Fruit fly (Drosophila melanogaster) whole organism, embryonic: ENCODE results near the gene CG11263.

Experiments
- Adf1 ChIP-seq: fragments of 200-800 bp; sonication (Bioruptor generic); IDR thresholded peaks from 2 replicates; pipeline ENCODE4 v1.3.6; 2022; ENCODE audit warnings: missing biosample characterization, missing genetic modification characterization
- Atf3 ChIP-seq: fragments of 200-800 bp; sonication (Bioruptor generic); optimal IDR thresholded peaks from 3 replicates; lab custom pipeline; 2016; ENCODE audit warnings: missing biosample characterization, missing genetic modification characterization
- CG11456 ChIP-seq: fragments of 200-800 bp; sonication (Bioruptor generic); IDR thresholded peaks from 3 replicates; pipeline ENCODE4 v1.3.6; 2022; ENCODE audit warnings: missing biosample characterization, missing genetic modification characterization
- CG11695 ChIP-seq: fragments of 200-800 bp; sonication (Bioruptor generic); IDR thresholded peaks from 3 replicates; pipeline ENCODE4 v1.3.6; 2022; ENCODE audit warnings: missing biosample characterization, missing genetic modification characterization
- CG12744 ChIP-seq: fragments of 200-800 bp; sonication (Bioruptor generic); optimal IDR thresholded peaks from 2 replicates; lab custom pipeline; 2016; ENCODE audit warnings: missing biosample characterization, missing genetic modification characterization
- CG13123 ChIP-seq: fragments of 200-800 bp; sonication (Bioruptor generic); optimal IDR thresholded peaks from 2 replicates; lab custom pipeline; 2016; ENCODE audit warnings: missing biosample characterization, missing genetic modification characterization
- CG15479 ChIP-seq: fragments of 200-800 bp; sonication (Bioruptor generic); optimal IDR thresholded peaks from 3 replicates; lab custom pipeline; 2019; ENCODE audit warnings: missing biosample characterization, mild to moderate bottlenecking, missing genetic modification characterization, moderate library complexity
- CG15601 ChIP-seq: fragments of 200-800 bp; sonication (Bioruptor generic); optimal IDR thresholded peaks from 3 replicates; lab custom pipeline; 2019; ENCODE audit warnings: missing biosample characterization, mild to moderate bottlenecking, missing genetic modification characterization, moderate library complexity
- CG16779 ChIP-seq: fragments of 200-800 bp; sonication (Bioruptor generic); IDR thresholded peaks from 2 replicates; pipeline ENCODE4 v1.3.6; 2022; ENCODE audit warnings: missing biosample characterization, missing genetic modification characterization
- CG16815 ChIP-seq: fragments of 200-800 bp; sonication (Bioruptor generic); optimal IDR thresholded peaks from 3 replicates; lab custom pipeline; 2017; ENCODE audit warnings: missing biosample characterization, mild to moderate bottlenecking, missing genetic modification characterization
- CG17361 ChIP-seq: fragments of 200-800 bp; sonication (Bioruptor generic); IDR thresholded peaks from 3 replicates; pipeline ENCODE4 v1.3.6; 2022; ENCODE audit warnings: missing biosample characterization, missing genetic modification characterization
- CG18764 ChIP-seq: fragments of 200-800 bp; sonication (Bioruptor generic); optimal IDR thresholded peaks from 3 replicates; lab custom pipeline; 2016; ENCODE audit warnings: missing biosample characterization, missing genetic modification characterization
- CG2202 ChIP-seq: fragments of 200-800 bp; sonication (Bioruptor generic); optimal IDR thresholded peaks from 2 replicates; lab custom pipeline; 2018; ENCODE audit warnings: missing biosample characterization, mild to moderate bottlenecking, missing genetic modification characterization
- CG31441 ChIP-seq: fragments of 200-800 bp; sonication (Bioruptor generic); IDR thresholded peaks from 2 replicates; pipeline ENCODE4 v1.3.6; 2022; ENCODE audit warnings: missing biosample characterization, missing genetic modification characterization
- CG3847 ChIP-seq: fragments of 200-800 bp; sonication (Bioruptor generic); IDR thresholded peaks from 2 replicates; pipeline ENCODE4 v1.3.6; 2022; ENCODE audit warnings: missing biosample characterization, missing genetic modification characterization
- CG6654 ChIP-seq: fragments of 200-800 bp; sonication (Bioruptor generic); optimal IDR thresholded peaks from 2 replicates; lab custom pipeline; 2017; ENCODE audit warnings: missing biosample characterization, mild to moderate bottlenecking, missing genetic modification characterization
- CG6765 ChIP-seq: fragments of 200-800 bp; sonication (Bioruptor generic); optimal IDR thresholded peaks from 3 replicates; lab custom pipeline; 2017; ENCODE audit warnings: missing biosample characterization, mild to moderate bottlenecking, missing genetic modification characterization
- CG6813 ChIP-seq: fragments of 200-800 bp; sonication (Bioruptor generic); optimal IDR thresholded peaks from 2 replicates; lab custom pipeline; 2017; ENCODE audit warnings: missing biosample characterization, missing genetic modification characterization, mild to moderate bottlenecking, moderate library complexity, missing genetic modification reagents
- CG7271 ChIP-seq: fragments of 200-800 bp; sonication (Bioruptor generic); optimal IDR thresholded peaks from 2 replicates; lab custom pipeline; 2018; ENCODE audit warnings: missing biosample characterization, mild to moderate bottlenecking, missing genetic modification characterization, moderate library complexity
- CG7556 ChIP-seq: fragments of 200-800 bp; sonication (Bioruptor generic); optimal IDR thresholded peaks from 2 replicates; lab custom pipeline; 2017; ENCODE audit warnings: missing biosample characterization, mild to moderate bottlenecking, missing genetic modification characterization
- CG8290 ChIP-seq, 3 experiments: fragments of 200-800 bp; sonication (Bioruptor generic); optimal IDR thresholded peaks; 2 replicates each; lab custom pipeline; 2016 to 2019; ENCODE audit warnings: missing biosample characterization in 3 of 3, missing genetic modification characterization in 3 of 3, mild to moderate bottlenecking in 2 of 3, moderate library complexity in 1 of 3
- E2f2 ChIP-seq: fragments of 200-800 bp; sonication (Bioruptor generic); IDR thresholded peaks from 2 replicates; pipeline ENCODE4 v1.3.6; 2022; ENCODE audit warnings: missing biosample characterization, missing genetic modification characterization
- ERR ChIP-seq: fragments of 200-800 bp; sonication (Bioruptor generic); optimal IDR thresholded peaks from 2 replicates; lab custom pipeline; 2016; ENCODE audit warnings: missing biosample characterization, missing genetic modification characterization
- Eip74EF ChIP-seq, 2 experiments: fragments of 200-800 bp in 1 of 2; fragments of >200 bp in 1 of 2; sonication (Bioruptor generic) in 1 of 2; optimal IDR thresholded peaks; 2 replicates each; lab custom pipeline; 2017 to 2019; ENCODE audit warnings: missing biosample characterization in 2 of 2, missing genetic modification characterization in 2 of 2, mild to moderate bottlenecking in 1 of 2, moderate library complexity in 1 of 2
- Hey ChIP-seq: fragments of 200-800 bp; sonication (Bioruptor generic); optimal IDR thresholded peaks from 3 replicates; lab custom pipeline; 2018; ENCODE audit warnings: missing biosample characterization, mild to moderate bottlenecking, missing genetic modification characterization
- Lpt ChIP-seq: fragments of >200 bp; optimal IDR thresholded peaks from 2 replicates; lab custom pipeline; 2018; ENCODE audit warnings: missing biosample characterization, missing genetic modification characterization
- PHDP ChIP-seq: fragments of 200-800 bp; sonication (Bioruptor generic); optimal IDR thresholded peaks from 3 replicates; lab custom pipeline; 2018; ENCODE audit warnings: missing biosample characterization, mild to moderate bottlenecking, missing genetic modification characterization, moderate library complexity
- Sry-δ ChIP-seq: fragments of 200-800 bp; sonication (Bioruptor generic); optimal IDR thresholded peaks from 2 replicates; lab custom pipeline; 2016; ENCODE audit warnings: missing biosample characterization, missing genetic modification characterization
- ap ChIP-seq: fragments of 200-800 bp; sonication (Bioruptor generic); IDR thresholded peaks from 2 replicates; pipeline ENCODE4 v1.3.6; 2022; ENCODE audit warnings: missing biosample characterization, missing genetic modification characterization
- da ChIP-seq: fragments of 200-800 bp; sonication (Bioruptor generic); optimal IDR thresholded peaks from 2 replicates; lab custom pipeline; 2016; ENCODE audit warnings: missing biosample characterization, missing genetic modification characterization
- emc ChIP-seq: fragments of 200-800 bp; sonication (Bioruptor generic); optimal IDR thresholded peaks from 2 replicates; lab custom pipeline; 2016; ENCODE audit warnings: missing biosample characterization, missing genetic modification characterization
- fd3F ChIP-seq: fragments of 200-800 bp; sonication (Bioruptor generic); optimal IDR thresholded peaks from 2 replicates; lab custom pipeline; 2018; ENCODE audit warnings: missing biosample characterization, mild to moderate bottlenecking, missing genetic modification characterization, moderate library complexity
- gfzf ChIP-seq: fragments of 200-800 bp; sonication (Bioruptor generic); optimal IDR thresholded peaks from 2 replicates; lab custom pipeline; 2016; ENCODE audit warnings: missing biosample characterization, mild to moderate bottlenecking, missing genetic modification characterization, moderate library complexity
- knrl ChIP-seq: fragments of 200-800 bp; sonication (Bioruptor generic); IDR thresholded peaks from 3 replicates; pipeline ENCODE4 v1.3.6; 2022; ENCODE audit warnings: missing biosample characterization, missing genetic modification characterization; ENCODE audit not compliant: partially characterized antibody
- lola ChIP-seq, 3 experiments: fragments of >200 bp in 2 of 3; fragments of 200-800 bp in 1 of 3; sonication (Bioruptor generic) in 1 of 3; optimal IDR thresholded peaks; 2 replicates each; lab custom pipeline; 2017 to 2019; ENCODE audit warnings: missing biosample characterization in 3 of 3, missing genetic modification characterization in 3 of 3, mild to moderate bottlenecking in 1 of 3, moderate library complexity in 1 of 3
- nerfin-1 ChIP-seq: fragments of 200-800 bp; sonication (Bioruptor generic); optimal IDR thresholded peaks from 3 replicates; lab custom pipeline; 2019; ENCODE audit warnings: missing biosample characterization, mild to moderate bottlenecking, missing genetic modification characterization, moderate library complexity
- nom ChIP-seq: fragments of 200-800 bp; sonication (Bioruptor generic); optimal IDR thresholded peaks from 2 replicates; lab custom pipeline; 2017; ENCODE audit warnings: missing biosample characterization, missing genetic modification characterization, mild to moderate bottlenecking, moderate library complexity, missing genetic modification reagents
- phol ChIP-seq: fragments of 200-800 bp; sonication (Bioruptor generic); optimal IDR thresholded peaks from 3 replicates; lab custom pipeline; 2018; ENCODE audit warnings: missing biosample characterization, mild to moderate bottlenecking, missing genetic modification characterization, moderate library complexity
- pnt ChIP-seq: fragments of 200-800 bp; sonication (Bioruptor generic); optimal IDR thresholded peaks from 3 replicates; lab custom pipeline; 2016; ENCODE audit warnings: missing biosample characterization, missing genetic modification characterization
- prd ChIP-seq, 3 experiments: fragments of >200 bp in 2 of 3; fragments of 200-800 bp in 1 of 3; sonication (Bioruptor generic) in 1 of 3; optimal IDR thresholded peaks in 2 of 3; IDR thresholded peaks in 1 of 3; 2 replicates in 2 of 3; 3 replicates in 1 of 3; pipeline versions ENCODE4 v1.3.6 to Lab custom; 2017 to 2022; ENCODE audit warnings: missing biosample characterization in 1 of 3, missing genetic modification characterization in 1 of 3
- pum ChIP-seq: fragments of 200-800 bp; sonication (Bioruptor generic); optimal IDR thresholded peaks from 2 replicates; lab custom pipeline; 2016; ENCODE audit warnings: missing biosample characterization, missing genetic modification characterization
- row ChIP-seq: fragments of 200-800 bp; sonication (Bioruptor generic); IDR thresholded peaks from 3 replicates; pipeline ENCODE4 v1.3.6; 2022; ENCODE audit warnings: missing biosample characterization, missing genetic modification characterization
- ssp ChIP-seq: fragments of 200-800 bp; sonication (Bioruptor generic); IDR thresholded peaks from 2 replicates; pipeline ENCODE4 v1.3.6; 2022; ENCODE audit warnings: missing biosample characterization, missing genetic modification characterization
- stc ChIP-seq: fragments of 200-800 bp; sonication (Bioruptor generic); IDR thresholded peaks from 2 replicates; pipeline ENCODE4 v1.3.6; 2022; ENCODE audit warnings: missing biosample characterization, missing genetic modification characterization
- stwl ChIP-seq: fragments of 200-800 bp; sonication (Bioruptor generic); optimal IDR thresholded peaks from 3 replicates; lab custom pipeline; 2018; ENCODE audit warnings: missing biosample characterization, mild to moderate bottlenecking, missing genetic modification characterization, moderate library complexity
- tgo ChIP-seq: fragments of 200-800 bp; sonication (Bioruptor generic); IDR thresholded peaks from 3 replicates; pipeline ENCODE4 v1.3.6; 2022; ENCODE audit warnings: missing biosample characterization, missing genetic modification characterization
- trem ChIP-seq: fragments of 200-800 bp; optimal IDR thresholded peaks from 3 replicates; lab custom pipeline; 2019; ENCODE audit warnings: missing biosample characterization, mild to moderate bottlenecking, missing genetic modification characterization, moderate library complexity
- zen ChIP-seq: fragments of 200-800 bp; sonication (Bioruptor generic); optimal IDR thresholded peaks from 3 replicates; lab custom pipeline; 2018; ENCODE audit warnings: missing biosample characterization, mild to moderate bottlenecking, missing genetic modification characterization, moderate library complexity
- zfh1 ChIP-seq: fragments of 200-800 bp; sonication (Bioruptor generic); IDR thresholded peaks from 3 replicates; pipeline ENCODE4 v1.3.6; 2022; ENCODE audit warnings: missing biosample characterization, missing genetic modification characterization
- zfh2 ChIP-seq: fragments of 200-800 bp; sonication (Bioruptor generic); optimal IDR thresholded peaks from 2 replicates; lab custom pipeline; 2016; ENCODE audit warnings: missing biosample characterization, missing genetic modification characterization

Gene CG11263

DNA sequence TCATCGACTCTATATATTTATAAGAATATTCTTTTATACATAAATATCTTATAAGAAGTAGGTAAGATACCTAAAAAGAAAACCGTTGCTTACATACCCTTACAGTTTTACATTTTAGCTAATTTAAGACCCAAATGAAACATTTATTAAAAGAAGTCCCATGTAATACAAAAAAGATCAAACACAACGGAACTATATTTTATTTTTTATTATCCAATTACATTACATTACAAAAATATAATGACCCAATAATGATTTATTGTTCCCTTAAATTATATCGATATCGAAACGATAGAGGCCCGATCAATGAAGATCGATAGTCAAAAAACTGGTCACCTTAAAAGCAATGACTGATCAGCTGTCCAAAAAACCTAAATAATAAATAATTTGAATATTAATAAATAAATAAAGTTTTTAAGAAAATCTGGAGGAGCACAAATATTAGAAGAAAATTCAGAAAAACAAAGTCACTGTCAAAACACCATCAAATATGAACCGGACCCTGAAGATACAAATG is 1.4 kb downstream of the CG11263 start (continued):
- TF ChIP-seq zfh2, result no peak
- TF ChIP-seq prd (optimal IDR thresholded peaks at IDR 0.05; lab: Kevin White, UChicago), result no peak
- TF ChIP-seq prd (GFP tag; IDR thresholded peaks at IDR 0.05; lab: Robert Waterston, UW), result no peak
- no peak for TF ChIP-seq CG12744 (GFP tag; lab: Kevin White, UChicago)
- no peak for TF ChIP-seq CG13123 (GFP tag; lab: Kevin White, UChicago)
- no peak for TF ChIP-seq CG7271
- TF ChIP-seq PHDP, result no peak
- TF ChIP-seq nerfin-1 (tag; lab: Kevin White, UChicago), result no peak
- TF ChIP-seq phol (tag; lab: Kevin White, UChicago), result no peak
- TF ChIP-seq pnt (GFP tag; lab: Kevin White, UChicago), result no peak
- no peak for TF ChIP-seq pum
- TF ChIP-seq trem (tag; lab: Kevin White, UChicago), result peak; percentile 52
- TF ChIP-seq CG6813, result no peak
- no peak for TF ChIP-seq nom (GFP tag; lab: Kevin White, UChicago)
- TF ChIP-seq zfh1 (GFP tag; lab: Robert Waterston, UW), result no peak
- TF ChIP-seq tgo (GFP tag; lab: Robert Waterston, UW), result no peak
- no peak for TF ChIP-seq lola (GFP tag; optimal IDR thresholded peaks at IDR 0.05; lab: Kevin White, UChicago)
- TF ChIP-seq emc (GFP tag; lab: Kevin White, UChicago), result no peak
- TF ChIP-seq CG16779 (GFP tag; lab: Robert Waterston, UW), result no peak
- TF ChIP-seq CG17361 (GFP tag; lab: Robert Waterston, UW), result 0 out of 3 replicates have a peak, but pooled peaks have one; percentile 16
- TF ChIP-seq gfzf (GFP tag; lab: Kevin White, UChicago), result peak; percentile 4
- no peak for TF ChIP-seq Adf1 (GFP tag; lab: Robert Waterston, UW)
- TF ChIP-seq Atf3 (GFP tag; lab: Kevin White, UChicago), result no peak
- TF ChIP-seq stwl, result peak; percentile 82
- TF ChIP-seq CG15601 (tag; lab: Kevin White, UChicago), result no peak
- TF ChIP-seq CG6765, result no peak
- no peak for TF ChIP-seq CG11695 (GFP tag; lab: Robert Waterston, UW)
- TF ChIP-seq fd3F (GFP tag; lab: Kevin White, UChicago), result no peak
- TF ChIP-seq ERR (GFP tag; lab: Kevin White, UChicago), result no peak
- TF ChIP-seq Eip74EF (GFP tag; optimal IDR thresholded peaks at IDR 0.05; lab: Kevin White, UChicago), result no peak
- TF ChIP-seq ap, result no peak
- no peak for TF ChIP-seq stc (GFP tag; lab: Robert Waterston, UW)
- TF ChIP-seq CG11456 (GFP tag; lab: Robert Waterston, UW), result no peak
- no peak for TF ChIP-seq ssp (GFP tag; lab: Robert Waterston, UW)
- TF ChIP-seq CG16815 (GFP tag; lab: Kevin White, UChicago), result no peak
- no peak for TF ChIP-seq Lpt (GFP tag; lab: Kevin White, UChicago)
- peak; percentile 22; the same call in 1 of the 2 replicates for TF ChIP-seq E2f2 (GFP tag; lab: Robert Waterston, UW)
- peak; percentile 15 for TF ChIP-seq CG8290 (GFP tag; optimal IDR thresholded peaks at IDR 0.05; lab: Kevin White, UChicago)
- TF ChIP-seq CG8290 (tag; optimal IDR thresholded peaks at IDR 0.05; lab: Kevin White, UChicago), result no peak
- no peak for TF ChIP-seq CG18764
- no peak for TF ChIP-seq CG2202
- TF ChIP-seq row, result peak; percentile 44; the same call in 2 of the 3 replicates
- TF ChIP-seq CG3847 (GFP tag; lab: Robert Waterston, UW), result no peak
- TF ChIP-seq Hey, result no peak
- TF ChIP-seq CG15479, result no peak
- TF ChIP-seq Sry-δ (GFP tag; lab: Kevin White, UChicago), result peak; percentile 13
- TF ChIP-seq CG6654 (GFP tag; lab: Kevin White, UChicago), result no peak
- TF ChIP-seq knrl (GFP tag; lab: Robert Waterston, UW), result peak; percentile 70; the same call in 2 of the 3 replicates
- TF ChIP-seq da, result no peak
- TF ChIP-seq zen (tag; lab: Kevin White, UChicago), result peak; percentile 67
- 0 out of 2 replicates have a peak, but pooled peaks have one; percentile 17 for TF ChIP-seq CG31441 (GFP tag; lab: Robert Waterston, UW)
- no peak for TF ChIP-seq CG7556
